Fruit fly (Drosophila melanogaster) whole organism, adult: ENCODE measurements around the gene PIG-F.

Experiments
- CG7045 ChIP-seq: fragments of 200-800 bp; sonication (Bioruptor generic); optimal IDR thresholded peaks from 2 replicates; lab custom pipeline; 2017; ENCODE audit warnings: missing biosample characterization, mild to moderate bottlenecking, missing genetic modification characterization
- kay ChIP-seq: fragments of 200-800 bp; sonication (Bioruptor generic); peaks from one replicate; lab custom pipeline; 2016; ENCODE audit warnings: missing biosample characterization, missing genetic modification characterization, borderline replicate concordance

DNA sequence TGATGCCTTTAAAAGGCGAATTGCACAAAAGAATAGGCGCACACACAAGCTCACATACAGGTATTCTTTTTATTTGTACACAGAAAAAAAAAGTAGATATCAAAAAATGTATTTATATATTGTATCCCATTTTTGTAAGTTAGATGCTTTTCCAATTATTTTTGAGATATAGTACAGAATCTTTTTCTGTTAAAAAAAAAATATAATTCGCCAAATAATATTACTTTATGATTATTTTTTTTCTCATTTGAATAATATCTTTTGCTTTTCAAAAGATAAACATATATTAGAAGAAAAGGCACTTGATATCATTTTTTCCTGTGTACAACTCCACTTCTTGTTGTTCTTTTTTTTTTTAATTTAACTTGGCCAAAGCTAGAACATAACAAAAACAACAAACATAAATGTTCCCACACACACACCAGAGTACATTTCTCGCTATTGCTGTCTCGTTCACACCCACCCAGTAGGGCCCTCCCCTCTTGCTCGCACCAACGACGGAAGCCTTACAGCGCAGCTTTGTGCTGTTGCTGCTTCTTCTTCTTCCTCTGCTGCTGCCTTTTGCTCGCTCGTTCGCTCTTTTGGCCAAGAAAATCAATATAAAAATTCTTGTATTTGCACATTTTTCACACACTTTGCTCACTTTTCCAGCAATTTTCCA is 22.7 kb downstream of the PIG-F start:
- TF ChIP-seq kay (GFP tag; lab: Kevin White, UChicago): peak; percentile 69
- peak; percentile 75 for TF ChIP-seq CG7045 (GFP tag; lab: Kevin White, UChicago)
